Worm (Caenorhabditis elegans): ENCODE data around the gene idpp-16.

The idpp-16 gene

ce11 chrV:11572803-11573490 is 33.4 kb downstream of the idpp-16 start, which contains the start of the genes H12C20.7 and nhr-68:
Gene H12C20.7, minus strand, starts transcription at chrV:11572990.
Gene nhr-68, plus strand, starts transcription at chrV:11573440.
- peak; percentile 51; the same call in 1 of the 2 replicates for TF ChIP-seq lin-26 (GFP tag; IDR thresholded peaks at IDR 0.05)
- TF ChIP-seq F57C9.4 (tag; optimal IDR thresholded peaks at IDR 0.05): no peak
- peak; percentile 92 for TF ChIP-seq nfyb-1 (GFP tag; IDR thresholded peaks at IDR 0.05)
- TF ChIP-seq repo-1 (tag; optimal IDR thresholded peaks at IDR 0.05): peak; percentile 90
- 0 out of 2 replicates have a peak, but pooled peaks have one; percentile 13 for TF ChIP-seq Y53G8AR.9 (GFP tag; conservative IDR thresholded peaks at IDR 0.05)
- peak; percentile 23 for TF ChIP-seq ceh-27 (GFP tag; optimal IDR thresholded peaks at IDR 0.05)
- no peak for TF ChIP-seq C17E4.6 (GFP tag; IDR thresholded peaks at IDR 0.05)
- no peak for TF ChIP-seq sptf-2 (GFP tag; optimal IDR thresholded peaks at IDR 0.05)
- TF ChIP-seq B0035.1 (tag; optimal IDR thresholded peaks at IDR 0.05): peak; percentile 29
- no peak for TF ChIP-seq nhr-27 (tag; optimal IDR thresholded peaks at IDR 0.05)
- no peak for TF ChIP-seq sea-2 (GFP tag; IDR thresholded peaks at IDR 0.05)
- TF ChIP-seq cebp-2 (GFP tag; IDR thresholded peaks at IDR 0.05): no peak
- TF ChIP-seq ets-4 (GFP tag; optimal IDR thresholded peaks at IDR 0.05): peak; percentile 2
- no peak for TF ChIP-seq D2030.7 (GFP tag; IDR thresholded peaks at IDR 0.05)
- peak; percentile 37 for TF ChIP-seq athp-1 (tag; optimal IDR thresholded peaks at IDR 0.05)
- TF ChIP-seq cebp-1 (GFP tag; IDR thresholded peaks at IDR 0.05): peak; percentile 51; the same call in 1 of the 2 replicates
- TF ChIP-seq cebp-1 (tag; optimal IDR thresholded peaks at IDR 0.05): peak; percentile 85
- TF ChIP-seq ceh-100 (GFP tag; IDR thresholded peaks at IDR 0.05): no peak
- TF ChIP-seq madf-8 (GFP tag; conservative IDR thresholded peaks at IDR 0.05): no peak
- TF ChIP-seq mxl-1 (tag; optimal IDR thresholded peaks at IDR 0.05): no peak
- TF ChIP-seq hlh-12 (tag; optimal IDR thresholded peaks at IDR 0.05): no peak
- peak; percentile 81 for TF ChIP-seq egl-44 (GFP tag; IDR thresholded peaks at IDR 0.05)
- TF ChIP-seq ama-1 (optimal IDR thresholded peaks at IDR 0.05): no peak
- no peak for TF ChIP-seq ama-1 (GFP tag; optimal IDR thresholded peaks at IDR 0.05)
- no peak for TF ChIP-seq ccch-3 (GFP tag; optimal IDR thresholded peaks at IDR 0.05)
- no peak for TF ChIP-seq tbx-9 (tag; optimal IDR thresholded peaks at IDR 0.05; ENCODE audit: borderline replicate concordance)
- TF ChIP-seq madf-6 (GFP tag; IDR thresholded peaks at IDR 0.05): no peak
- TF ChIP-seq ceh-40 (GFP tag; IDR thresholded peaks at IDR 0.05): no peak
- no peak for TF ChIP-seq ceh-91 (GFP tag; IDR thresholded peaks at IDR 0.05)
- TF ChIP-seq hmg-20 (GFP tag; IDR thresholded peaks at IDR 0.05): no peak
- TF ChIP-seq lsl-1 (GFP tag; optimal IDR thresholded peaks at IDR 0.05): no peak
- no peak for TF ChIP-seq snpc-4 (GFP tag; optimal IDR thresholded peaks at IDR 0.05)
- peak in 2 of 4 experiments; percentile 63 to 69 for TF ChIP-seq snpc-4 (tag; optimal IDR thresholded peaks at IDR 0.05)
- no peak for TF ChIP-seq unc-130 (GFP tag; optimal IDR thresholded peaks at IDR 0.05)
- TF ChIP-seq B0019.2 (GFP tag; conservative IDR thresholded peaks at IDR 0.05): no peak
- TF ChIP-seq mes-4 (tag; optimal IDR thresholded peaks at IDR 0.05): no peak
- no peak for TF ChIP-seq egl-18 (GFP tag; IDR thresholded peaks at IDR 0.05)
- TF ChIP-seq ztf-3 (GFP tag; optimal IDR thresholded peaks at IDR 0.05): peak; percentile 50
- 0 out of 2 replicates have a peak, but pooled peaks have one; percentile 16 for TF ChIP-seq rcor-1 (GFP tag; IDR thresholded peaks at IDR 0.05)
- no peak for TF ChIP-seq nfya-2 (GFP tag; IDR thresholded peaks at IDR 0.05)
- TF ChIP-seq ztf-6 (GFP tag; IDR thresholded peaks at IDR 0.05): no peak
- TF ChIP-seq lin-35 (GFP tag; optimal IDR thresholded peaks at IDR 0.05): peak in 1 of 3 experiments; percentile 55
- TF ChIP-seq him-1 (tag; optimal IDR thresholded peaks at IDR 0.05): no peak
- no peak for TF ChIP-seq fkh-3 (tag; optimal IDR thresholded peaks at IDR 0.05)
- no peak for TF ChIP-seq hsf-1 (GFP tag; IDR thresholded peaks at IDR 0.05)
- TF ChIP-seq F22D6.2 (tag; optimal IDR thresholded peaks at IDR 0.05): peak; percentile 91
- no peak for TF ChIP-seq bed-1 (GFP tag; IDR thresholded peaks at IDR 0.05)
- TF ChIP-seq lin-54 (GFP tag; optimal IDR thresholded peaks at IDR 0.05): peak; percentile 60
- peak; percentile 5 for TF ChIP-seq B0261.1 (tag; optimal IDR thresholded peaks at IDR 0.05)
